Worm (Caenorhabditis elegans) whole organism, early embryonic: ENCODE data around the gene inso-1.

Experiments used
- B0310.2 ChIP-seq: sonication (generic microtip); optimal IDR thresholded peaks from 2 replicates; lab custom pipeline; 2016; ENCODE audit warnings: mild to moderate bottlenecking, missing genetic modification characterization, missing compliant biosample characterization
- F13C5.2 ChIP-seq: sonication (generic microtip); optimal IDR thresholded peaks from 2 replicates; lab custom pipeline; 2017; ENCODE audit warnings: mild to moderate bottlenecking, missing genetic modification characterization, inconsistent platforms, missing compliant biosample characterization
- aly-1 ChIP-seq: sonication (generic microtip); optimal IDR thresholded peaks from 2 replicates; lab custom pipeline; 2016; ENCODE audit warnings: missing genetic modification characterization, missing compliant biosample characterization
- ama-1 ChIP-seq: fragments of 150-350 bp; optimal IDR thresholded peaks from 2 replicates; lab custom pipeline; 2014
- ceh-13 ChIP-seq: fragments of 200-800 bp; sonication (Bioruptor generic); optimal IDR thresholded peaks from 2 replicates; lab custom pipeline; 2018; ENCODE audit warnings: mild to moderate bottlenecking, missing genetic modification characterization, missing compliant biosample characterization
- ceh-36 ChIP-seq: sonication (generic microtip); optimal IDR thresholded peaks from 2 replicates; lab custom pipeline; 2016; ENCODE audit warnings: missing genetic modification characterization, inconsistent platforms, missing compliant biosample characterization
- ets-7 ChIP-seq: sonication (generic microtip); optimal IDR thresholded peaks from 2 replicates; lab custom pipeline; 2016; ENCODE audit warnings: missing genotype, missing genetic modification characterization, missing compliant biosample characterization
- flt-1 ChIP-seq: fragments of 200-800 bp; sonication (Bioruptor generic); IDR thresholded peaks from 2 replicates; pipeline ENCODE4 v1.3.6; 2022; ENCODE audit warnings: missing genetic modification characterization, missing compliant biosample characterization
- hmbx-1 ChIP-seq: sonication (generic microtip); optimal IDR thresholded peaks from 2 replicates; lab custom pipeline; 2016; ENCODE audit warnings: mild to moderate bottlenecking, missing genetic modification characterization, missing compliant biosample characterization
- hmg-4 ChIP-seq: fragments of 200-800 bp; sonication (Bioruptor generic); optimal IDR thresholded peaks from 2 replicates; lab custom pipeline; 2018; ENCODE audit warnings: mild to moderate bottlenecking, missing genetic modification characterization, missing compliant biosample characterization
- hnd-1 ChIP-seq: sonication (generic microtip); optimal IDR thresholded peaks from 2 replicates; lab custom pipeline; 2016; ENCODE audit warnings: missing genetic modification characterization, missing compliant biosample characterization
- pes-1 ChIP-seq: fragments of 200-800 bp; sonication (Bioruptor generic); IDR thresholded peaks from 2 replicates; pipeline ENCODE4 v1.3.6; 2022; ENCODE audit warnings: missing genetic modification reagents, missing genetic modification characterization, missing compliant biosample characterization
- scrt-1 ChIP-seq: fragments of 200-800 bp; sonication (Bioruptor generic); IDR thresholded peaks from 2 replicates; pipeline ENCODE4 v1.3.6; 2022; ENCODE audit warnings: missing genetic modification characterization, missing compliant biosample characterization
- sea-1 ChIP-seq: fragments of 200-800 bp; sonication (Bioruptor generic); conservative IDR thresholded peaks from 2 replicates; pipeline ENCODE4 v1.3.6; 2022; ENCODE audit warnings: missing genetic modification characterization, missing compliant biosample characterization
- tbx-11 ChIP-seq: fragments of 200-800 bp; sonication (Bioruptor generic); IDR thresholded peaks from 2 replicates; pipeline ENCODE4 v1.3.6; 2022; ENCODE audit warnings: missing genetic modification characterization, missing compliant biosample characterization
- tbx-37 ChIP-seq: fragments of 200-800 bp; sonication (Bioruptor generic); conservative IDR thresholded peaks from 2 replicates; pipeline ENCODE4 v1.3.6; 2022; ENCODE audit warnings: missing genetic modification reagents, missing genetic modification characterization, missing compliant biosample characterization
- tra-4 ChIP-seq: sonication (generic microtip); optimal IDR thresholded peaks from 2 replicates; lab custom pipeline; 2017; ENCODE audit warnings: missing genetic modification characterization, missing compliant biosample characterization

inso-1 gene

ce11 chrX:1311577-1311976, 11.6 kb downstream of the inso-1 start:
- TF ChIP-seq ceh-13 (GFP tag; lab: Kevin White, UChicago) (no peak), ceh-36 (tag; lab: Kevin White, UChicago) (no peak), hmg-4 (no peak), tra-4 (no peak), hmbx-1 (tag; lab: Kevin White, UChicago) (no peak)

ce11 chrX:1319708-1320107, 19.8 kb downstream of the inso-1 start:
- TF ChIP-seq ceh-13 (GFP tag; lab: Kevin White, UChicago) (no peak), aly-1 (tag; lab: Kevin White, UChicago) (peak; percentile 53), sea-1 (GFP tag; lab: Robert Waterston, UW) (0 out of 2 replicates have a peak, but pooled peaks have one; percentile 35), hmbx-1 (tag; lab: Kevin White, UChicago) (no peak), ceh-36 (tag; lab: Kevin White, UChicago) (peak; percentile 22), ama-1 (no peak), F13C5.2 (tag; lab: Kevin White, UChicago) (peak; percentile 53), hmg-4 (peak; percentile 78), tbx-11 (GFP tag; lab: Robert Waterston, UW) (no peak), pes-1 (GFP tag; lab: Robert Waterston, UW) (no peak), B0310.2 (tag; lab: Kevin White, UChicago) (no peak), tra-4 (no peak)

- no peak for TF ChIP-seq pes-1 (GFP tag; lab: Robert Waterston, UW)
- no peak for TF ChIP-seq hmbx-1 (tag; lab: Kevin White, UChicago)
- no peak for TF ChIP-seq ets-7 (tag; lab: Kevin White, UChicago)
- TF ChIP-seq flt-1 (GFP tag; lab: Robert Waterston, UW), result no peak
- TF ChIP-seq tbx-11 (GFP tag; lab: Robert Waterston, UW), result no peak
Observed at ce11 chrX:1321044-1321443, 21.1 kb downstream of the inso-1 start, which contains the start of gene pdk-1. Gene pdk-1, plus strand, starts transcription at chrX:1321344.

ce11 chrX:1322997-1323396, 23.0 kb downstream of the inso-1 start:
- TF ChIP-seq sea-1 (GFP tag; lab: Robert Waterston, UW), result no peak
- no peak for TF ChIP-seq tra-4
- TF ChIP-seq hmg-4, result peak; percentile 23
- TF ChIP-seq F13C5.2 (tag; lab: Kevin White, UChicago), result peak; percentile 60

- no peak for TF ChIP-seq hmg-4
- no peak for TF ChIP-seq ets-7 (tag; lab: Kevin White, UChicago)
- no peak for TF ChIP-seq ceh-36 (tag; lab: Kevin White, UChicago)
- TF ChIP-seq ama-1, result no peak
- no peak for TF ChIP-seq pes-1 (GFP tag; lab: Robert Waterston, UW)
- TF ChIP-seq hmbx-1 (tag; lab: Kevin White, UChicago), result no peak
- TF ChIP-seq hnd-1, result no peak
- no peak for TF ChIP-seq scrt-1
- TF ChIP-seq F13C5.2 (tag; lab: Kevin White, UChicago), result no peak
- TF ChIP-seq tbx-37, result no peak
- no peak for TF ChIP-seq flt-1 (GFP tag; lab: Robert Waterston, UW)
- no peak for TF ChIP-seq ceh-13 (GFP tag; lab: Kevin White, UChicago)
- TF ChIP-seq aly-1 (tag; lab: Kevin White, UChicago), result no peak
- TF ChIP-seq tbx-11 (GFP tag; lab: Robert Waterston, UW), result no peak
- no peak for TF ChIP-seq tra-4
- no peak for TF ChIP-seq B0310.2 (tag; lab: Kevin White, UChicago)
- TF ChIP-seq sea-1 (GFP tag; lab: Robert Waterston, UW), result no peak
Observed at ce11 chrX:1327201-1327600, 27.3 kb downstream of the inso-1 start.

- TF ChIP-seq hnd-1, result no peak
- no peak for TF ChIP-seq sea-1 (GFP tag; lab: Robert Waterston, UW)
- TF ChIP-seq flt-1 (GFP tag; lab: Robert Waterston, UW), result no peak
- TF ChIP-seq aly-1 (tag; lab: Kevin White, UChicago), result no peak
- TF ChIP-seq ama-1, result no peak
- no peak for TF ChIP-seq hmg-4
- no peak for TF ChIP-seq tbx-37
- TF ChIP-seq tbx-11 (GFP tag; lab: Robert Waterston, UW), result no peak
- no peak for TF ChIP-seq tra-4
- TF ChIP-seq ceh-36 (tag; lab: Kevin White, UChicago), result no peak
- TF ChIP-seq scrt-1, result no peak
- no peak for TF ChIP-seq hmbx-1 (tag; lab: Kevin White, UChicago)
- no peak for TF ChIP-seq F13C5.2 (tag; lab: Kevin White, UChicago)
- no peak for TF ChIP-seq pes-1 (GFP tag; lab: Robert Waterston, UW)
- TF ChIP-seq ets-7 (tag; lab: Kevin White, UChicago), result no peak
- no peak for TF ChIP-seq B0310.2 (tag; lab: Kevin White, UChicago)
- TF ChIP-seq ceh-13 (GFP tag; lab: Kevin White, UChicago), result no peak
Observed at ce11 chrX:1329847-1330246, 29.9 kb downstream of the inso-1 start, which contains the start of gene F21E9.2. Gene F21E9.2, minus strand, starts transcription at chrX:1329947.

ce11 chrX:1337009-1337408, 37.1 kb downstream of the inso-1 start, which contains the start of gene ttr-37:
Gene ttr-37, minus strand, starts transcription at chrX:1337175.
- no peak for TF ChIP-seq hmbx-1 (tag; lab: Kevin White, UChicago)
- TF ChIP-seq hnd-1, result no peak
- TF ChIP-seq ama-1, result no peak
- no peak for TF ChIP-seq tbx-37
- TF ChIP-seq ets-7 (tag; lab: Kevin White, UChicago), result no peak
- TF ChIP-seq ceh-36 (tag; lab: Kevin White, UChicago), result no peak
- no peak for TF ChIP-seq pes-1 (GFP tag; lab: Robert Waterston, UW)
- no peak for TF ChIP-seq tbx-11 (GFP tag; lab: Robert Waterston, UW)
- no peak for TF ChIP-seq sea-1 (GFP tag; lab: Robert Waterston, UW)
- TF ChIP-seq aly-1 (tag; lab: Kevin White, UChicago), result no peak
- no peak for TF ChIP-seq scrt-1

- TF ChIP-seq hnd-1 (no peak), tbx-37 (no peak), tra-4 (no peak), hmbx-1 (tag; lab: Kevin White, UChicago) (no peak), ets-7 (tag; lab: Kevin White, UChicago) (no peak), pes-1 (GFP tag; lab: Robert Waterston, UW) (no peak), ceh-36 (tag; lab: Kevin White, UChicago) (no peak), flt-1 (GFP tag; lab: Robert Waterston, UW) (no peak), ceh-13 (GFP tag; lab: Kevin White, UChicago) (no peak), F13C5.2 (tag; lab: Kevin White, UChicago) (no peak), sea-1 (GFP tag; lab: Robert Waterston, UW) (no peak)
Observed at ce11 chrX:1337834-1338233, 37.9 kb downstream of the inso-1 start.
